Fruit fly (Drosophila melanogaster): ENCODE measurements around the gene Skp2.
A peak's percentile ranks its signal among the peaks of the same experiment; 100 is the strongest.

DNA sequence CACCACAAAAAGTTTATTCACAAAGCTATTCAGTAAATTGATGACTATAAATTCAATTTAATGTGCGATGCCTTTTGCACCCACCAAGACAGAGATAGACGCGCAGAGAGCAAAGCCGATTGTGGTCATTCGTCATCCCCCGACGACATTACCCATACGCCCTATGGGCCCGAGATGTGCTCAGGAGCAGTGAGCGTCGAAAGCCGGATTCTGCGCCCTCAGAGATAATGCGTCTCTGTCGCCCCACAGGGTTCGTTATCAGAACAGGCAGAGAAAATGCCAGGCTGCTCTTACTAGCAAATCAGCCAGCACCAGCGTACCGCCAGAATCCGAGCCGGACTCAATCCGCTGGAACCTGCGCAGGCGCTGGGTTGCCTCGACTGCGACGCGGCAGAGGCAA lies 46.2 kb downstream of the Skp2 start:
- no peak for TF ChIP-seq psq (GFP tag; optimal IDR thresholded peaks at IDR 0.05)
- TF ChIP-seq pan (optimal IDR thresholded peaks at IDR 0.05): no peak
- peak; percentile 56 for TF ChIP-seq Vsx2 (GFP tag; optimal IDR thresholded peaks at IDR 0.05; ENCODE audit: partially characterized antibody)
- no peak for TF ChIP-seq dl (GFP tag; optimal IDR thresholded peaks at IDR 0.05; ENCODE audit: insufficient read depth in 1 of 2, partially characterized antibody in 2 of 2)
- no peak for TF ChIP-seq N (GFP tag; optimal IDR thresholded peaks at IDR 0.05)

Measured in whole organism, wandering third instar larva.